Worm (Caenorhabditis elegans) whole organism, young adult: ENCODE results near the gene mett-10.

Source experiments
- B0035.1 ChIP-seq: sonication (generic microtip); optimal IDR thresholded peaks from 2 replicates; lab custom pipeline; 2016; ENCODE audit warnings: missing genetic modification characterization, mild to moderate bottlenecking, missing compliant biosample characterization, missing genotype, missing genetic modification reagents
- F23B12.7 ChIP-seq: sonication (generic microtip); optimal IDR thresholded peaks from 2 replicates; lab custom pipeline; 2017; ENCODE audit warnings: missing genetic modification characterization, mild to moderate bottlenecking, missing compliant biosample characterization, antibody characterized with exemption, moderate library complexity; ENCODE audit not compliant: insufficient read depth
- Y67H2A.10 ChIP-seq: fragments of 200-800 bp; sonication (Bioruptor generic); conservative IDR thresholded peaks from 2 replicates; pipeline ENCODE4 v1.3.6; 2022; ENCODE audit warnings: missing genetic modification reagents, missing genetic modification characterization, missing compliant biosample characterization
- attf-5 ChIP-seq: fragments of 200-800 bp; sonication (Bioruptor generic); optimal IDR thresholded peaks from 2 replicates; lab custom pipeline; 2018; ENCODE audit warnings: mild to moderate bottlenecking, missing genetic modification characterization, missing compliant biosample characterization
- dpff-1 ChIP-seq: sonication (generic microtip); optimal IDR thresholded peaks from 2 replicates; lab custom pipeline; 2017; ENCODE audit warnings: mild to moderate bottlenecking, missing genetic modification characterization, missing compliant biosample characterization
- efl-1 ChIP-seq: fragments of 150-350 bp; optimal IDR thresholded peaks from 2 replicates; lab custom pipeline; 2014; ENCODE audit warnings: missing biosample characterization, missing genetic modification reagents, missing genetic modification characterization
- hlh-26 ChIP-seq: fragments of 200-800 bp; sonication (Bioruptor generic); conservative IDR thresholded peaks from 2 replicates; pipeline ENCODE4 v1.3.6; 2022; ENCODE audit warnings: missing genetic modification reagents, missing genetic modification characterization, missing compliant biosample characterization
- lin-26 ChIP-seq: fragments of 200-800 bp; sonication (Bioruptor generic); IDR thresholded peaks from 2 replicates; pipeline ENCODE4 v1.3.6; 2022; ENCODE audit warnings: missing genetic modification reagents, missing genetic modification characterization, missing compliant biosample characterization
- madf-8 ChIP-seq: fragments of 200-800 bp; sonication (Bioruptor generic); conservative IDR thresholded peaks from 2 replicates; pipeline ENCODE4 v1.3.6; 2022; ENCODE audit warnings: missing genetic modification reagents, missing genetic modification characterization, missing compliant biosample characterization
- nfya-1 ChIP-seq: sonication (generic microtip); optimal IDR thresholded peaks from 2 replicates; lab custom pipeline; 2017; ENCODE audit warnings: antibody characterized with exemption, missing compliant biosample characterization, missing genetic modification characterization, borderline replicate concordance; ENCODE audit not compliant: insufficient read depth
- snpc-4 ChIP-seq, 5 experiments: fragments of 150-350 bp in 1 of 5; sonication (generic microtip) in 4 of 5; optimal IDR thresholded peaks; 2 replicates each; lab custom pipeline; 2014 to 2018; ENCODE audit warnings: missing genetic modification characterization in 5 of 5, missing biosample characterization in 3 of 5, antibody characterized with exemption in 2 of 5, mild to moderate bottlenecking in 2 of 5, missing compliant biosample characterization in 2 of 5, missing genotype in 2 of 5, moderate library complexity in 2 of 5, missing genetic modification reagents in 1 of 5
- somi-1 ChIP-seq: fragments of 200-800 bp; sonication (Bioruptor generic); optimal IDR thresholded peaks from 2 replicates; lab custom pipeline; 2018; ENCODE audit warnings: mild to moderate bottlenecking, missing genetic modification characterization, missing compliant biosample characterization
- unc-130 ChIP-seq: sonication (generic microtip); optimal IDR thresholded peaks from 2 replicates; lab custom pipeline; 2016; ENCODE audit warnings: missing genetic modification reagents, missing genetic modification characterization, missing compliant biosample characterization

DNA sequence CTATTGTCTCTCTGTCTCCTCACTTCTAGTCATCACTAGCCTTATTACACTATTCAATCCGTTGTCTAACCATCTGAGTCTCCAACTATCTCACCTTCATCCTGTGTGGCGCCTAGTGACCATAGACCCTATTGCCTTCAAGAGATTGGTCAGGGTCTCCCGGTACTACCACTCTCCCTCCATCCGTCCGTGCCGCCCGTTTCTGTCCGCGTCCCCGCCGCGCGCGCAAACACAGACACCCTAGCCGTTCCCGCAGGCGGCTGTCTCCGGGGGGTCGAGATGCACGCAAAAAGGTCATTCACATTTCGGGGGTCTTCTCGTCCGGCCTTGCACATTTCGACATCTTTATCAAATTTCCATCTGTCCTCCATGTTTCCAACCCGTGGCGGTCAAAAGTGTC is 20.3 kb upstream of the mett-10 start:
- TF ChIP-seq F23B12.7 (tag; lab: Kevin White, UChicago) (no peak), B0035.1 (tag; lab: Kevin White, UChicago) (no peak), nfya-1 (no peak), somi-1 (GFP tag; lab: Kevin White, UChicago) (no peak), unc-130 (GFP tag; lab: Kevin White, UChicago) (no peak), attf-5 (no peak), dpff-1 (tag; lab: Kevin White, UChicago) (no peak), snpc-4 (GFP tag; optimal IDR thresholded peaks at IDR 0.05; lab: Kevin White, UChicago) (no peak), snpc-4 (tag; optimal IDR thresholded peaks at IDR 0.05; lab: Kevin White, UChicago) (no peak), Y67H2A.10 (no peak), madf-8 (GFP tag; lab: Robert Waterston, UW) (no peak), hlh-26 (GFP tag; lab: Robert Waterston, UW) (no peak), lin-26 (GFP tag; lab: Robert Waterston, UW) (0 out of 2 replicates have a peak, but pooled peaks have one; percentile 24), efl-1 (GFP tag; lab: Kevin White, UChicago) (peak; percentile 35)
